Fruit fly (Drosophila melanogaster) whole organism, adult: ENCODE data around the gene FBXO11.

Experiments
- CG11617 ChIP-seq: fragments of 200-800 bp; sonication (Bioruptor generic); optimal IDR thresholded peaks from 2 replicates; lab custom pipeline; 2017; ENCODE audit warnings: mild to moderate bottlenecking, missing biosample characterization, missing genetic modification reagents, missing genetic modification characterization
- CG12768 ChIP-seq: fragments of 200-800 bp; sonication (Bioruptor generic); optimal IDR thresholded peaks from 2 replicates; lab custom pipeline; 2017; ENCODE audit warnings: missing biosample characterization, missing genetic modification characterization, mild to moderate bottlenecking, moderate library complexity, missing genetic modification reagents
- CG14711 ChIP-seq: fragments of 200-800 bp; sonication (Bioruptor generic); optimal IDR thresholded peaks from 2 replicates; lab custom pipeline; 2018; ENCODE audit warnings: missing biosample characterization, mild to moderate bottlenecking, missing genetic modification characterization, moderate library complexity
- CG1620 ChIP-seq: fragments of 200-800 bp; sonication (Bioruptor generic); optimal IDR thresholded peaks from 2 replicates; lab custom pipeline; 2016; ENCODE audit warnings: missing biosample characterization, missing genetic modification characterization
- CG33017 ChIP-seq: fragments of 200-800 bp; sonication (Bioruptor generic); optimal IDR thresholded peaks from 2 replicates; lab custom pipeline; 2018; ENCODE audit warnings: missing biosample characterization, mild to moderate bottlenecking, missing genetic modification characterization, moderate library complexity
- CG5204 ChIP-seq: fragments of 200-800 bp; sonication (Bioruptor generic); optimal IDR thresholded peaks from 2 replicates; lab custom pipeline; 2016; ENCODE audit warnings: missing biosample characterization, missing genetic modification characterization
- CG7045 ChIP-seq: fragments of 200-800 bp; sonication (Bioruptor generic); optimal IDR thresholded peaks from 2 replicates; lab custom pipeline; 2017; ENCODE audit warnings: missing biosample characterization, mild to moderate bottlenecking, missing genetic modification characterization
- CG7101 ChIP-seq: fragments of 200-800 bp; sonication (Bioruptor generic); optimal IDR thresholded peaks from 2 replicates; lab custom pipeline; 2018; ENCODE audit warnings: missing biosample characterization, mild to moderate bottlenecking, missing genetic modification characterization, moderate library complexity
- Clk ChIP-seq: fragments of 200-800 bp; sonication (Bioruptor generic); optimal IDR thresholded peaks from 2 replicates; lab custom pipeline; 2017; ENCODE audit warnings: missing biosample characterization, missing genetic modification characterization
- Crg-1 ChIP-seq: fragments of 200-800 bp; sonication (Bioruptor generic); optimal IDR thresholded peaks from 2 replicates; lab custom pipeline; 2016; ENCODE audit warnings: missing biosample characterization, missing genetic modification characterization
- Hr96 ChIP-seq: fragments of 200-800 bp; sonication (Bioruptor generic); optimal IDR thresholded peaks from 2 replicates; lab custom pipeline; 2016; ENCODE audit warnings: missing biosample characterization, missing genetic modification characterization
- Mnt ChIP-seq: fragments of 200-800 bp; sonication (Bioruptor generic); optimal IDR thresholded peaks from 2 replicates; lab custom pipeline; 2016; ENCODE audit warnings: missing biosample characterization, mild to moderate bottlenecking, missing genetic modification characterization
- bab1 ChIP-seq: fragments of 200-800 bp; sonication (Bioruptor generic); optimal IDR thresholded peaks from 3 replicates; lab custom pipeline; 2019; ENCODE audit warnings: missing biosample characterization, mild to moderate bottlenecking, missing genetic modification characterization, moderate library complexity
- cic ChIP-seq: fragments of 200-800 bp; sonication (Bioruptor generic); optimal IDR thresholded peaks from 2 replicates; lab custom pipeline; 2017; ENCODE audit warnings: missing biosample characterization, mild to moderate bottlenecking, missing genetic modification characterization, moderate library complexity
- cnc ChIP-seq, 2 experiments: fragments of >200 bp; optimal IDR thresholded peaks; 2 replicates each; lab custom pipeline; 2017
- kay ChIP-seq: fragments of 200-800 bp; sonication (Bioruptor generic); peaks from one replicate; lab custom pipeline; 2016; ENCODE audit warnings: missing biosample characterization, missing genetic modification characterization, borderline replicate concordance
- ovo ChIP-seq: fragments of 200-800 bp; sonication (Bioruptor generic); optimal IDR thresholded peaks from 2 replicates; lab custom pipeline; 2016; ENCODE audit warnings: missing biosample characterization, missing genetic modification characterization
- pad ChIP-seq: fragments of 200-800 bp; sonication (Bioruptor generic); optimal IDR thresholded peaks from 3 replicates; lab custom pipeline; 2017; ENCODE audit warnings: missing biosample characterization, missing genetic modification characterization, mild to moderate bottlenecking, moderate library complexity, missing genetic modification reagents
- tj ChIP-seq: fragments of 200-800 bp; sonication (Bioruptor generic); optimal IDR thresholded peaks from 3 replicates; lab custom pipeline; 2017; ENCODE audit warnings: missing biosample characterization, mild to moderate bottlenecking, missing genetic modification characterization, moderate library complexity
- toe ChIP-seq: fragments of 200-800 bp; sonication (Bioruptor generic); optimal IDR thresholded peaks from 2 replicates; lab custom pipeline; 2016; ENCODE audit warnings: missing biosample characterization, missing genetic modification characterization

The FBXO11 gene

dm6 chr3R:9818295-9818694, 9.1 kb upstream of the FBXO11 start, which contains the start of gene CG9459:
Gene CG9459, minus strand, starts transcription at chr3R:9818395.
- TF ChIP-seq tj (GFP tag; lab: Kevin White, UChicago) = no peak

- TF ChIP-seq CG1620 (GFP tag; lab: Kevin White, UChicago) (no peak), CG5204 (GFP tag; lab: Kevin White, UChicago) (no peak), CG12768 (GFP tag; lab: Kevin White, UChicago) (no peak), CG7101 (no peak), Crg-1 (no peak), CG11617 (no peak), CG7045 (no peak), Mnt (GFP tag; lab: Kevin White, UChicago) (no peak), CG14711 (tag; lab: Kevin White, UChicago) (no peak), ovo (GFP tag; lab: Kevin White, UChicago) (no peak), toe (no peak), kay (GFP tag; lab: Kevin White, UChicago) (no peak)
These were observed 7.7 kb upstream of the FBXO11 start, which contains the start of gene CG16904 for dm6 chr3R:9816879-9817278. Gene CG16904, minus strand, starts transcription at chr3R:9816979.

DNA sequence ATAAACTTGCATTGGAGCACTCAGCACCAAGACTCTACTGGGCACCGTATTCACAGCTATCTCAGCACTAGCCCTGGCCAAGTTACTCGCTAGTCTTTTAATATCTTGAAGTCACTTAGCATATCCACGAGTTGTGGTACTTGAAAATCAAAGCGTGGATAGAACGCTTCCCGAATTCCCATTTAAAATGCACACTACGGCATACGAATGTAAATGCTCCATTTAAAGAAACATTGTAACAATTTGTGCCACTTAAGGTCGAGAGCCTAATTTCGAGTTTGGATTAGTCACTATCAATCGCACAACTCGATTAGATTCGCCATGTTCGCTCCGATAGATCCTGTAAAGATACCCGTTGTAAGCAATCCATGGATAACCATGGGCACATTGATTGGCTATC, 4.7 kb upstream of the FBXO11 start, which contains the start of gene eloF:
eloF (plus strand) TSS at position 301 of the 400 bp plus-strand sequence.
- no peak for TF ChIP-seq CG33017 (tag; lab: Kevin White, UChicago)
- TF ChIP-seq CG14711 (tag; lab: Kevin White, UChicago) = no peak
- TF ChIP-seq CG7101 = no peak
- TF ChIP-seq ovo (GFP tag; lab: Kevin White, UChicago) = no peak
- TF ChIP-seq bab1 (GFP tag; lab: Kevin White, UChicago) = no peak
- no peak for TF ChIP-seq CG1620 (GFP tag; lab: Kevin White, UChicago)
- no peak for TF ChIP-seq kay (GFP tag; lab: Kevin White, UChicago)
- no peak for TF ChIP-seq cnc (optimal IDR thresholded peaks at IDR 0.05; lab: Kevin White, UChicago)
- no peak for TF ChIP-seq cic
- TF ChIP-seq Clk (GFP tag; lab: Kevin White, UChicago) = no peak
- no peak for TF ChIP-seq CG7045
- no peak for TF ChIP-seq Crg-1

dm6 chr3R:9812447-9812846, 3.3 kb upstream of the FBXO11 start, which contains the start of gene CG8534:
Gene CG8534, plus strand, starts transcription at chr3R:9812747.
- TF ChIP-seq cnc (optimal IDR thresholded peaks at IDR 0.05; lab: Kevin White, UChicago) = no peak
- no peak for TF ChIP-seq Mnt (GFP tag; lab: Kevin White, UChicago)
- no peak for TF ChIP-seq ovo (GFP tag; lab: Kevin White, UChicago)
- TF ChIP-seq Hr96 (GFP tag; lab: Kevin White, UChicago) = no peak
- TF ChIP-seq tj (GFP tag; lab: Kevin White, UChicago) = no peak
- no peak for TF ChIP-seq Clk (GFP tag; lab: Kevin White, UChicago)
- TF ChIP-seq toe = no peak
- no peak for TF ChIP-seq CG14711 (tag; lab: Kevin White, UChicago)
- no peak for TF ChIP-seq Crg-1
- TF ChIP-seq bab1 (GFP tag; lab: Kevin White, UChicago) = no peak
- no peak for TF ChIP-seq CG7101
- TF ChIP-seq CG12768 (GFP tag; lab: Kevin White, UChicago) = no peak
- no peak for TF ChIP-seq CG5204 (GFP tag; lab: Kevin White, UChicago)
- no peak for TF ChIP-seq CG7045
- TF ChIP-seq pad (GFP tag; lab: Kevin White, UChicago) = no peak
- no peak for TF ChIP-seq CG1620 (GFP tag; lab: Kevin White, UChicago)
- no peak for TF ChIP-seq cic
- TF ChIP-seq CG33017 (tag; lab: Kevin White, UChicago) = no peak
- TF ChIP-seq kay (GFP tag; lab: Kevin White, UChicago) = no peak
- TF ChIP-seq CG11617 = no peak

DNA sequence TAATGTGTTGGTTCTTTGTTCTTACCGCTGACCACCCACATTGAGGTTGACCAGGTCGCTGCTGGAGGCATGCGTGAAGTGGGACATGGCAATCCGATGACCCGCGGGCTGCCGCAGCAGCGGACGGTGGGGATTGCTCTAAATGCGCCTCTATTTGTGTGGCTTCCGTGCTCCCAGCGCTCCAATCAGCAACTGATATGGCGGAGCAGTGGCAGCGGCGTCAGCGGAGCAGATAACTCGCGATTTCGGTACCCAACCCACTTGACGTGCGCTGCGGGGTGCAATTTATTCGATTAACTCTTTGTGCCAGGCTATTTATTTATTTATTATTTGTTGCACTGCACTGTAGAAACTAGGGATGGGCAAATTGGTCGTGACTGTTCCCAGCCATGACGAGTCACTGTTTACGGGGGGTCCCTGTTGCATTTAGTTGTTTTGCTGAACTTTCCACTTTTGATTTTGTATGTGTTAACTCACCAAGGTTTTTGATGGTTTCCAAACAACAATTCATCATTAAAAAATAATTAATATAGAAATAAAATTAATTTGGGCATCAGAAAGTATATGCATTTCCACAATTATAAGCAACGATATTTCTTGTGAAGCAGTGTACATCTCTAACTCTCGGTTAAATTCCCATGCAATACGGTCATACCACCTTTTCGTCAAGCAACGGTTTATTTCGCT, 8.4 kb downstream of the FBXO11 start, which contains the start of the genes CG9467 and CG8526:
CG9467 (minus strand) TSS at position 383 of the 687 bp plus-strand sequence.
CG8526 (plus strand) TSS at position 637 of the 687 bp plus-strand sequence.
- peak; percentile 61 for TF ChIP-seq tj (GFP tag; lab: Kevin White, UChicago)
- peak; percentile 64 for TF ChIP-seq CG7045
- no peak for TF ChIP-seq CG33017 (tag; lab: Kevin White, UChicago)
- TF ChIP-seq bab1 (GFP tag; lab: Kevin White, UChicago) = peak; percentile 59
- no peak for TF ChIP-seq Hr96 (GFP tag; lab: Kevin White, UChicago)
- no peak for TF ChIP-seq cnc (optimal IDR thresholded peaks at IDR 0.05; lab: Kevin White, UChicago)
- no peak for TF ChIP-seq cic
- TF ChIP-seq Crg-1 = peak; percentile 66
- peak; percentile 63 for TF ChIP-seq Mnt (GFP tag; lab: Kevin White, UChicago)
- TF ChIP-seq CG7101 = peak; percentile 68
- TF ChIP-seq kay (GFP tag; lab: Kevin White, UChicago) = no peak
- TF ChIP-seq ovo (GFP tag; lab: Kevin White, UChicago) = peak; percentile 85
- peak; percentile 37 for TF ChIP-seq Clk (GFP tag; lab: Kevin White, UChicago)
- peak; percentile 82 for TF ChIP-seq toe
- TF ChIP-seq CG12768 (GFP tag; lab: Kevin White, UChicago) = peak; percentile 60
- peak; percentile 66 for TF ChIP-seq CG14711 (tag; lab: Kevin White, UChicago)
- peak; percentile 65 for TF ChIP-seq pad (GFP tag; lab: Kevin White, UChicago)
- no peak for TF ChIP-seq CG5204 (GFP tag; lab: Kevin White, UChicago)
- TF ChIP-seq CG1620 (GFP tag; lab: Kevin White, UChicago) = peak; percentile 63
- TF ChIP-seq CG11617 = peak; percentile 73

dm6 chr3R:9793018-9793417, 16.1 kb downstream of the FBXO11 start, which contains the start of gene CG8516:
Gene CG8516, plus strand, starts transcription at chr3R:9793295.
- peak; percentile 4 for TF ChIP-seq bab1 (GFP tag; lab: Kevin White, UChicago)
- peak; percentile 37 for TF ChIP-seq CG7101
- peak; percentile 45 for TF ChIP-seq CG14711 (tag; lab: Kevin White, UChicago)
- no peak for TF ChIP-seq kay (GFP tag; lab: Kevin White, UChicago)
- peak; percentile 26 for TF ChIP-seq CG11617
- TF ChIP-seq Mnt (GFP tag; lab: Kevin White, UChicago) = peak; percentile 25
- no peak for TF ChIP-seq CG1620 (GFP tag; lab: Kevin White, UChicago)
- TF ChIP-seq CG33017 (tag; lab: Kevin White, UChicago) = peak; percentile 28
- peak; percentile 29 for TF ChIP-seq tj (GFP tag; lab: Kevin White, UChicago)
